Fruit fly (Drosophila melanogaster): Measurements from ENCODE around the gene CG14273.

- TF ChIP-seq insv (optimal IDR thresholded peaks at IDR 0.05), result no peak
- no peak for TF ChIP-seq Myc (optimal IDR thresholded peaks at IDR 0.05)
- no peak for TF ChIP-seq ttk (optimal IDR thresholded peaks at IDR 0.05)
- no peak for TF ChIP-seq Sin3A (optimal IDR thresholded peaks at IDR 0.05)
- TF ChIP-seq psq (optimal IDR thresholded peaks at IDR 0.05), result no peak
Observed at dm6 chr2L:8307817-8308551, 34.5 kb upstream of the CG14273 start, which contains the start of the genes Ostgamma and Mettl14.
